Fruit fly (Drosophila melanogaster): Measurements from ENCODE around the gene Vha100-1.

Vha100-1 gene

dm6 chr3R:29122817-29123611 lies 8.0 kb upstream of the Vha100-1 start, which contains the start of the genes yem and Ctl2 (continued):
- TF ChIP-seq CG7368 (GFP tag; optimal IDR thresholded peaks at IDR 0.05), result peak; percentile 39
- peak; percentile 26 for TF ChIP-seq CG16779 (tag; optimal IDR thresholded peaks at IDR 0.05)
- TF ChIP-seq salr (GFP tag; optimal IDR thresholded peaks at IDR 0.05), result peak in 1 of 2 experiments; percentile 40
- no peak for TF ChIP-seq CG4318 (GFP tag; optimal IDR thresholded peaks at IDR 0.05)
- TF ChIP-seq Blimp-1 (GFP tag; optimal IDR thresholded peaks at IDR 0.05), result no peak
- no peak for TF ChIP-seq Hr4 (GFP tag; optimal IDR thresholded peaks at IDR 0.05)
- TF ChIP-seq net (GFP tag; optimal IDR thresholded peaks at IDR 0.05), result no peak
- peak; percentile 25 for TF ChIP-seq Ets96B (tag; optimal IDR thresholded peaks at IDR 0.05)
- TF ChIP-seq topi (GFP tag; optimal IDR thresholded peaks at IDR 0.05), result peak; percentile 75
- peak; percentile 30; the same call in 1 of the 2 replicates for TF ChIP-seq CG15336 (GFP tag; IDR thresholded peaks at IDR 0.05)
- TF ChIP-seq CG8632 (GFP tag; optimal IDR thresholded peaks at IDR 0.05), result peak; percentile 21
- TF ChIP-seq eg (GFP tag; IDR thresholded peaks at IDR 0.05), result peak; percentile 39; the same call in 2 of the 3 replicates
- TF ChIP-seq CG6854 (GFP tag; optimal IDR thresholded peaks at IDR 0.05), result peak; percentile 39
- TF ChIP-seq Sox102F (GFP tag; optimal IDR thresholded peaks at IDR 0.05), result no peak
- TF ChIP-seq CG3919 (GFP tag; optimal IDR thresholded peaks at IDR 0.05), result peak; percentile 62
- peak; percentile 56 for TF ChIP-seq CG3032 (tag; optimal IDR thresholded peaks at IDR 0.05)
- no peak for TF ChIP-seq Gug (GFP tag; IDR thresholded peaks at IDR 0.05)
- peak; percentile 75 for TF ChIP-seq pdm3 (GFP tag; optimal IDR thresholded peaks at IDR 0.05)
- peak; percentile 29 for TF ChIP-seq Eip93F (GFP tag; optimal IDR thresholded peaks at IDR 0.05)
- TF ChIP-seq CG8119 (GFP tag; IDR thresholded peaks at IDR 0.05), result peak; percentile 35; the same call in 1 of the 3 replicates
- TF ChIP-seq lz (GFP tag; optimal IDR thresholded peaks at IDR 0.05), result peak; percentile 85
- TF ChIP-seq CG11762 (GFP tag; optimal IDR thresholded peaks at IDR 0.05; ENCODE audit: insufficient read depth), result no peak
- no peak for TF ChIP-seq Smox (GFP tag; optimal IDR thresholded peaks at IDR 0.05)
- TF ChIP-seq CG11902 (GFP tag; optimal IDR thresholded peaks at IDR 0.05), result peak; percentile 50
- TF ChIP-seq fd85E (GFP tag; optimal IDR thresholded peaks at IDR 0.05), result no peak
- no peak for TF ChIP-seq fkh (GFP tag; optimal IDR thresholded peaks at IDR 0.05)

dm6 chr3R:29124128-29124527 lies 6.9 kb upstream of the Vha100-1 start:
- TF ChIP-seq CG4318 (GFP tag; optimal IDR thresholded peaks at IDR 0.05) (no peak), Sox102F (GFP tag; optimal IDR thresholded peaks at IDR 0.05) (peak; percentile 86), CG6163 (GFP tag; IDR thresholded peaks at IDR 0.05) (peak; percentile 90), Hr4 (GFP tag; optimal IDR thresholded peaks at IDR 0.05) (no peak), CG10631 (GFP tag; optimal IDR thresholded peaks at IDR 0.05) (peak; percentile 81), Ets21C (GFP tag; optimal IDR thresholded peaks at IDR 0.05) (peak; percentile 88), fkh (GFP tag; optimal IDR thresholded peaks at IDR 0.05) (no peak), CG7368 (GFP tag; optimal IDR thresholded peaks at IDR 0.05) (peak; percentile 85), cyc (GFP tag; optimal IDR thresholded peaks at IDR 0.05) (peak; percentile 89), dsx (GFP tag; optimal IDR thresholded peaks at IDR 0.05; ENCODE audit: poor library complexity, severe bottlenecking) (peak; percentile 67), CG6808 (GFP tag; optimal IDR thresholded peaks at IDR 0.05) (peak; percentile 58), CG11294 (GFP tag; IDR thresholded peaks at IDR 0.05) (peak; percentile 46; the same call in 1 of the 2 replicates), CG9139 (GFP tag; optimal IDR thresholded peaks at IDR 0.05) (no peak), CG16779 (tag; optimal IDR thresholded peaks at IDR 0.05) (no peak), spab (GFP tag; optimal IDR thresholded peaks at IDR 0.05) (no peak), svp (GFP tag) (peak; percentile 93), achi (GFP tag; optimal IDR thresholded peaks at IDR 0.05) (peak; percentile 73), CG6792 (GFP tag; optimal IDR thresholded peaks at IDR 0.05) (peak; percentile 90), fd85E (GFP tag; optimal IDR thresholded peaks at IDR 0.05) (peak; percentile 14), CG32006 (GFP tag; optimal IDR thresholded peaks at IDR 0.05) (no peak), CG11902 (GFP tag; optimal IDR thresholded peaks at IDR 0.05) (peak; percentile 81), CG1621 (tag; optimal IDR thresholded peaks at IDR 0.05) (peak; percentile 48), fd59A (GFP tag; optimal IDR thresholded peaks at IDR 0.05) (peak; percentile 63), vri (GFP tag; optimal IDR thresholded peaks at IDR 0.05) (peak; percentile 82), salr (GFP tag; optimal IDR thresholded peaks at IDR 0.05) (peak in 1 of 2 experiments; percentile 68), Hr39 (GFP tag; optimal IDR thresholded peaks at IDR 0.05) (peak; percentile 93), acj6 (GFP tag; optimal IDR thresholded peaks at IDR 0.05) (peak; percentile 81), Lpt (GFP tag; optimal IDR thresholded peaks at IDR 0.05) (no peak), dac (GFP tag; optimal IDR thresholded peaks at IDR 0.05) (peak; percentile 36), CG3032 (tag; optimal IDR thresholded peaks at IDR 0.05) (peak; percentile 68), Blimp-1 (GFP tag; optimal IDR thresholded peaks at IDR 0.05) (peak; percentile 13), Eip93F (GFP tag; optimal IDR thresholded peaks at IDR 0.05) (peak; percentile 26), Smox (GFP tag; optimal IDR thresholded peaks at IDR 0.05) (no peak), CG8119 (GFP tag; IDR thresholded peaks at IDR 0.05) (peak; percentile 69)

Data from whole organism, prepupa.